Fruit fly (Drosophila melanogaster): ENCODE results near the gene Rpn10.

dm6 chr3L:21539245-21540196, 2.7 kb downstream of the Rpn10 start, which contains the start of the genes COX8 and VhaM9.7-b:
- TF ChIP-seq dac (GFP tag; optimal IDR thresholded peaks at IDR 0.05): no peak
- TF ChIP-seq CG8119 (GFP tag; IDR thresholded peaks at IDR 0.05): no peak
- TF ChIP-seq achi (GFP tag; optimal IDR thresholded peaks at IDR 0.05): no peak
- TF ChIP-seq CG11902 (GFP tag; optimal IDR thresholded peaks at IDR 0.05): peak; percentile 55
- TF ChIP-seq CG16779 (tag; optimal IDR thresholded peaks at IDR 0.05): no peak
- TF ChIP-seq Sox102F (GFP tag; optimal IDR thresholded peaks at IDR 0.05): no peak
- no peak for TF ChIP-seq CG6854 (GFP tag; optimal IDR thresholded peaks at IDR 0.05)
- TF ChIP-seq CG3032 (tag; optimal IDR thresholded peaks at IDR 0.05): peak; percentile 30
- no peak for TF ChIP-seq CG9139 (GFP tag; optimal IDR thresholded peaks at IDR 0.05)
- TF ChIP-seq CG11294 (GFP tag; IDR thresholded peaks at IDR 0.05): no peak
- TF ChIP-seq esn (GFP tag; optimal IDR thresholded peaks at IDR 0.05): peak; percentile 67
- no peak for TF ChIP-seq OdsH (GFP tag; optimal IDR thresholded peaks at IDR 0.05)
- TF ChIP-seq CG32006 (GFP tag; optimal IDR thresholded peaks at IDR 0.05): no peak

Measured in whole organism, prepupa.